Worm (Caenorhabditis elegans): ENCODE measurements around the gene F32D1.7.

- TF ChIP-seq mep-1 (tag; optimal IDR thresholded peaks at IDR 0.05) (no peak), lsy-2 (tag; optimal IDR thresholded peaks at IDR 0.05) (no peak)
Observed at ce11 chrV:4384482-4384881, 8.5 kb upstream of the F32D1.7 start, which contains the start of gene F13A2.2.
